Worm (Caenorhabditis elegans): Measurements from ENCODE around the gene F02C12.3.

The F02C12.3 gene

ce11 chrX:13349230-13350122 lies 47.3 kb upstream of the F02C12.3 start (continued):
- TF ChIP-seq arid-1 (GFP tag; conservative IDR thresholded peaks at IDR 0.05) (peak; percentile 62), ZK546.5 (tag; optimal IDR thresholded peaks at IDR 0.05) (no peak), mdt-29 (GFP tag; IDR thresholded peaks at IDR 0.05) (peak; percentile 75), pqm-1 (tag; optimal IDR thresholded peaks at IDR 0.05) (no peak), snpc-1.2 (GFP tag; IDR thresholded peaks at IDR 0.05) (0 out of 2 replicates have a peak, but pooled peaks have one; percentile 42), egl-27 (tag; optimal IDR thresholded peaks at IDR 0.05) (no peak), tra-1 (GFP tag; IDR thresholded peaks at IDR 0.05) (no peak), R02D3.7 (tag; optimal IDR thresholded peaks at IDR 0.05) (no peak), hif-1 (tag; optimal IDR thresholded peaks at IDR 0.05) (peak in 1 of 2 experiments; percentile 53), jun-1 (tag; optimal IDR thresholded peaks at IDR 0.05) (no peak), hmg-1.1 (GFP tag; IDR thresholded peaks at IDR 0.05) (no peak), madf-5 (GFP tag; IDR thresholded peaks at IDR 0.05) (no peak), nhr-102 (tag; optimal IDR thresholded peaks at IDR 0.05) (peak; percentile 64), Y105C5A.15 (GFP tag; IDR thresholded peaks at IDR 0.05) (no peak), mxl-2 (GFP tag; conservative IDR thresholded peaks at IDR 0.05) (no peak), D1046.2 (GFP tag; IDR thresholded peaks at IDR 0.05) (no peak), daf-19 (GFP tag; conservative IDR thresholded peaks at IDR 0.05) (no peak), daf-8 (GFP tag; IDR thresholded peaks at IDR 0.05) (no peak)

- TF ChIP-seq aha-1 (tag) (peak; percentile 7), zip-11 (GFP tag; IDR thresholded peaks at IDR 0.05) (no peak), ctbp-1 (GFP tag; IDR thresholded peaks at IDR 0.05) (peak; percentile 21; the same call in 1 of the 2 replicates), R02D3.7 (tag; optimal IDR thresholded peaks at IDR 0.05) (no peak), unc-62 (GFP tag; optimal IDR thresholded peaks at IDR 0.05 in 1 of 2) (peak in 1 of 2 experiments; percentile 53), unc-62 (tag; optimal IDR thresholded peaks at IDR 0.05) (no peak), hlh-11 (tag; optimal IDR thresholded peaks at IDR 0.05) (no peak), tra-1 (GFP tag; IDR thresholded peaks at IDR 0.05) (0 out of 2 replicates have a peak, but pooled peaks have one; percentile 5), lin-15B (tag; optimal IDR thresholded peaks at IDR 0.05) (no peak), dpl-1 (GFP tag; optimal IDR thresholded peaks at IDR 0.05) (no peak), duxl-1 (tag; optimal IDR thresholded peaks at IDR 0.05; ENCODE audit: poor library complexity) (peak; percentile 21), aly-2 (tag; optimal IDR thresholded peaks at IDR 0.05) (no peak), lin-38 (GFP tag; IDR thresholded peaks at IDR 0.05) (peak; percentile 41), Y5F2A.4 (GFP tag; optimal IDR thresholded peaks at IDR 0.05) (no peak), dmd-8 (GFP tag; IDR thresholded peaks at IDR 0.05) (no peak), T20F7.1 (GFP tag; optimal IDR thresholded peaks at IDR 0.05) (peak; percentile 10), F10B5.3 (tag; optimal IDR thresholded peaks at IDR 0.05) (no peak), snpc-1.2 (GFP tag; IDR thresholded peaks at IDR 0.05) (peak; percentile 9; the same call in 1 of the 2 replicates), lsy-2 (tag; optimal IDR thresholded peaks at IDR 0.05) (no peak), mxl-3 (GFP tag; optimal IDR thresholded peaks at IDR 0.05) (peak; percentile 16), rbr-2 (tag; optimal IDR thresholded peaks at IDR 0.05) (no peak), T26A8.4 (GFP tag; IDR thresholded peaks at IDR 0.05) (peak; percentile 54)
Measured at ce11 chrX:13350123-13350798, 46.5 kb upstream of the F02C12.3 start.
